Worm (Caenorhabditis elegans) whole organism, L1 larva: Measurements from ENCODE around the gene mrpl-44.

Source experiments
- C04F5.9 ChIP-seq: sonication (generic microtip); optimal IDR thresholded peaks from 2 replicates; lab custom pipeline; 2016; ENCODE audit warnings: missing genetic modification characterization, missing compliant biosample characterization
- C16A3.4 ChIP-seq: fragments of 150-350 bp; optimal IDR thresholded peaks from 2 replicates; lab custom pipeline; 2014; ENCODE audit warnings: missing biosample characterization, missing genetic modification characterization
- F16B12.6 ChIP-seq: fragments of 150-350 bp; optimal IDR thresholded peaks from 2 replicates; lab custom pipeline; 2014; ENCODE audit warnings: missing biosample characterization, missing genetic modification characterization
- Y116A8C.19 ChIP-seq: sonication (generic microtip); optimal IDR thresholded peaks from 2 replicates; lab custom pipeline; 2016; ENCODE audit warnings: missing compliant biosample characterization, missing genetic modification characterization, borderline replicate concordance
- aha-1 ChIP-seq: fragments of 150-350 bp; optimal IDR thresholded peaks from 2 replicates; lab custom pipeline; 2014; ENCODE audit warnings: missing biosample characterization, missing genetic modification characterization
- alr-1 ChIP-seq: fragments of 200-800 bp; sonication (Bioruptor generic); optimal IDR thresholded peaks from 2 replicates; lab custom pipeline; 2018; ENCODE audit warnings: borderline replicate concordance, mild to moderate bottlenecking, missing genetic modification characterization, missing compliant biosample characterization
- aly-2 ChIP-seq: fragments of 150-350 bp; optimal IDR thresholded peaks from 2 replicates; lab custom pipeline; 2014; ENCODE audit warnings: missing biosample characterization, missing genetic modification characterization
- ama-1 ChIP-seq: fragments of 150-350 bp; optimal IDR thresholded peaks from 2 replicates; lab custom pipeline; 2014
- ceh-82 ChIP-seq, 3 experiments: fragments of 150-350 bp in 1 of 3; sonication (generic microtip) in 2 of 3; optimal IDR thresholded peaks; 2 replicates each; lab custom pipeline; 2014 to 2017; ENCODE audit warnings: missing biosample characterization in 3 of 3, missing genetic modification characterization in 3 of 3
- ces-1 ChIP-seq: fragments of 150-350 bp; optimal IDR thresholded peaks from 2 replicates; lab custom pipeline; 2014; ENCODE audit warnings: missing biosample characterization, missing genetic modification reagents, missing genetic modification characterization
- dsc-1 ChIP-seq: sonication (generic microtip); optimal IDR thresholded peaks from 2 replicates; lab custom pipeline; 2016; ENCODE audit warnings: mild to moderate bottlenecking, missing genetic modification characterization, missing compliant biosample characterization
- efl-3 ChIP-seq: fragments of 200-800 bp; sonication (Bioruptor generic); optimal IDR thresholded peaks from 2 replicates; lab custom pipeline; 2018; ENCODE audit warnings: mild to moderate bottlenecking, missing genetic modification characterization, missing compliant biosample characterization
- egl-13 ChIP-seq: sonication (generic microtip); optimal IDR thresholded peaks from 2 replicates; lab custom pipeline; 2016; ENCODE audit warnings: missing genotype, missing genetic modification reagents, missing genetic modification characterization, missing compliant biosample characterization
- egl-27 ChIP-seq, 2 experiments: fragments of 150-350 bp in 1 of 2; sonication (generic microtip); optimal IDR thresholded peaks; 3 replicates each; lab custom pipeline; 2017 to 2018; ENCODE audit warnings: missing biosample characterization in 2 of 2, missing genetic modification characterization in 2 of 2, missing genetic modification reagents in 2 of 2
- elt-2 ChIP-seq: sonication (generic microtip); optimal IDR thresholded peaks from 2 replicates; lab custom pipeline; 2016; ENCODE audit warnings: missing genetic modification characterization, mild to moderate bottlenecking, inconsistent platforms, missing compliant biosample characterization, missing genetic modification reagents
- elt-3 ChIP-seq, 6 experiments: fragments of 150-350 bp in 1 of 6; sonication (generic microtip); optimal IDR thresholded peaks; 2 replicates each; lab custom pipeline; 2017 to 2018; ENCODE audit warnings: missing biosample characterization in 6 of 6, missing genetic modification characterization in 6 of 6, inconsistent platforms in 1 of 6
- ets-5 ChIP-seq: fragments of 200-800 bp; sonication (Bioruptor generic); IDR thresholded peaks from 2 replicates; pipeline ENCODE4 v1.3.6; 2022; ENCODE audit warnings: missing genetic modification characterization, missing compliant biosample characterization
- fkh-10 ChIP-seq: sonication (generic microtip); optimal IDR thresholded peaks from 2 replicates; lab custom pipeline; 2017; ENCODE audit warnings: missing biosample characterization, missing genetic modification reagents, missing genetic modification characterization
- fkh-4 ChIP-seq: sonication (generic microtip); optimal IDR thresholded peaks from 2 replicates; lab custom pipeline; 2016; ENCODE audit warnings: missing compliant biosample characterization, missing genetic modification characterization, borderline replicate concordance
- fkh-8 ChIP-seq: sonication (generic microtip); optimal IDR thresholded peaks from 2 replicates; lab custom pipeline; 2016; ENCODE audit warnings: mild to moderate bottlenecking, missing genetic modification characterization, missing compliant biosample characterization
- fos-1 ChIP-seq: fragments of 150-350 bp; optimal IDR thresholded peaks from 2 replicates; lab custom pipeline; 2014; ENCODE audit warnings: missing biosample characterization, missing genetic modification characterization
- hlh-17 ChIP-seq: fragments of 200-800 bp; sonication (Bioruptor generic); optimal IDR thresholded peaks from 2 replicates; lab custom pipeline; 2018; ENCODE audit warnings: missing genetic modification characterization, mild to moderate bottlenecking, missing compliant biosample characterization, moderate library complexity, borderline replicate concordance
- hlh-4 ChIP-seq: sonication (generic microtip); optimal IDR thresholded peaks from 2 replicates; lab custom pipeline; 2016; ENCODE audit warnings: mild to moderate bottlenecking, missing genetic modification characterization, missing compliant biosample characterization
- irx-1 ChIP-seq: sonication (generic microtip); optimal IDR thresholded peaks from 2 replicates; lab custom pipeline; 2016; ENCODE audit warnings: missing genetic modification characterization, missing compliant biosample characterization
- isw-1 ChIP-seq: fragments of 200-800 bp; sonication (Bioruptor generic); IDR thresholded peaks from 2 replicates; pipeline ENCODE4 v1.3.6; 2022; ENCODE audit warnings: missing genetic modification characterization, missing compliant biosample characterization
- jun-1 ChIP-seq: fragments of 150-350 bp; optimal IDR thresholded peaks from 2 replicates; lab custom pipeline; 2014; ENCODE audit warnings: missing biosample characterization, missing genetic modification reagents, missing genetic modification characterization
- lin-13 ChIP-seq: fragments of 150-350 bp; optimal IDR thresholded peaks from 2 replicates; lab custom pipeline; 2014; ENCODE audit warnings: missing biosample characterization, missing genetic modification reagents, missing genetic modification characterization
- lin-14 ChIP-seq: fragments of 200-800 bp; sonication (Bioruptor generic); optimal IDR thresholded peaks from 2 replicates; lab custom pipeline; 2018; ENCODE audit warnings: mild to moderate bottlenecking, missing genetic modification characterization, moderate library complexity, missing compliant biosample characterization
- lin-15B ChIP-seq: fragments of 150-350 bp; sonication (generic microtip); optimal IDR thresholded peaks from 3 replicates; lab custom pipeline; 2014; ENCODE audit warnings: missing biosample characterization, missing genetic modification characterization
- lin-39 ChIP-seq: fragments of 150-350 bp; optimal IDR thresholded peaks from 2 replicates; lab custom pipeline; 2014; ENCODE audit warnings: missing biosample characterization, missing genetic modification reagents, missing genetic modification characterization
- lir-3 ChIP-seq: sonication (generic microtip); optimal IDR thresholded peaks from 2 replicates; lab custom pipeline; 2016; ENCODE audit warnings: mild to moderate bottlenecking, missing genetic modification characterization, moderate library complexity, missing compliant biosample characterization; ENCODE audit not compliant: poor library complexity
- mab-9 ChIP-seq: fragments of 200-800 bp; sonication (Bioruptor generic); IDR thresholded peaks from 2 replicates; pipeline ENCODE4 v1.3.6; 2022; ENCODE audit warnings: missing genetic modification reagents, missing genetic modification characterization, missing compliant biosample characterization
- mdl-1 ChIP-seq, 2 experiments: fragments of 150-350 bp; optimal IDR thresholded peaks; 2 replicates each; lab custom pipeline; 2014 to 2017; ENCODE audit warnings: missing biosample characterization in 2 of 2, missing genetic modification characterization in 2 of 2, inconsistent platforms in 1 of 2
- mef-2 ChIP-seq: fragments of 150-350 bp; optimal IDR thresholded peaks from 2 replicates; lab custom pipeline; 2014; ENCODE audit warnings: missing biosample characterization, missing genetic modification characterization
- nhr-237 ChIP-seq: fragments of 150-350 bp; optimal IDR thresholded peaks from 2 replicates; lab custom pipeline; 2014; ENCODE audit warnings: missing biosample characterization, missing genetic modification characterization
- nhr-28 ChIP-seq: fragments of 150-350 bp; optimal IDR thresholded peaks from 2 replicates; lab custom pipeline; 2014; ENCODE audit warnings: missing biosample characterization, missing genetic modification characterization
- nhr-47 ChIP-seq: sonication (generic microtip); optimal IDR thresholded peaks from 2 replicates; lab custom pipeline; 2016; ENCODE audit warnings: mild to moderate bottlenecking, missing genetic modification characterization, moderate library complexity, missing compliant biosample characterization
- nhr-77 ChIP-seq: fragments of 150-350 bp; optimal IDR thresholded peaks from 2 replicates; lab custom pipeline; 2014; ENCODE audit warnings: missing biosample characterization, missing genetic modification characterization
- nhr-85 ChIP-seq: sonication (generic microtip); peaks from one replicate; lab custom pipeline; 2016; ENCODE audit warnings: missing genetic modification characterization, inconsistent platforms, missing compliant biosample characterization
- pax-3 ChIP-seq: fragments of 200-800 bp; sonication (Bioruptor generic); optimal IDR thresholded peaks from 2 replicates; lab custom pipeline; 2018; ENCODE audit warnings: mild to moderate bottlenecking, missing genetic modification characterization, moderate library complexity, missing compliant biosample characterization
- rnt-1 ChIP-seq: sonication (generic microtip); optimal IDR thresholded peaks from 2 replicates; lab custom pipeline; 2016; ENCODE audit warnings: mild to moderate bottlenecking, missing genetic modification characterization, moderate library complexity, missing compliant biosample characterization
- skn-1 ChIP-seq: fragments of 150-350 bp; optimal IDR thresholded peaks from 2 replicates; lab custom pipeline; 2014; ENCODE audit warnings: missing biosample characterization, missing genetic modification characterization
- snu-23 ChIP-seq: sonication (generic microtip); optimal IDR thresholded peaks from 2 replicates; lab custom pipeline; 2016; ENCODE audit warnings: missing genetic modification characterization, missing compliant biosample characterization
- sox-4 ChIP-seq: sonication (generic microtip); optimal IDR thresholded peaks from 2 replicates; lab custom pipeline; 2016; ENCODE audit warnings: missing genetic modification characterization, missing compliant biosample characterization
- sptf-1 ChIP-seq: fragments of 150-350 bp; optimal IDR thresholded peaks from 2 replicates; lab custom pipeline; 2014; ENCODE audit warnings: missing biosample characterization, missing genetic modification characterization
- sup-37 ChIP-seq: fragments of 200-800 bp; sonication (Bioruptor generic); optimal IDR thresholded peaks from 2 replicates; lab custom pipeline; 2018; ENCODE audit warnings: mild to moderate bottlenecking, missing genetic modification characterization, missing compliant biosample characterization
- swsn-7 ChIP-seq: sonication (generic microtip); optimal IDR thresholded peaks from 2 replicates; lab custom pipeline; 2016; ENCODE audit warnings: missing genetic modification characterization, missing compliant biosample characterization
- tbx-2 ChIP-seq: sonication (generic microtip); optimal IDR thresholded peaks from 2 replicates; lab custom pipeline; 2016; ENCODE audit warnings: missing genetic modification characterization, missing compliant biosample characterization
- unc-130 ChIP-seq: fragments of 150-350 bp; optimal IDR thresholded peaks from 2 replicates; lab custom pipeline; 2017; ENCODE audit warnings: missing biosample characterization, missing genetic modification characterization, inconsistent platforms
- unc-30 ChIP-seq: sonication (generic microtip); optimal IDR thresholded peaks from 2 replicates; lab custom pipeline; 2017; ENCODE audit warnings: missing biosample characterization, missing genetic modification characterization
- unc-98 ChIP-seq: fragments of 200-800 bp; sonication (Bioruptor generic); IDR thresholded peaks from 2 replicates; pipeline ENCODE4 v1.3.6; 2022; ENCODE audit warnings: missing genetic modification characterization, missing compliant biosample characterization
- vab-15 ChIP-seq: sonication (generic microtip); optimal IDR thresholded peaks from 2 replicates; lab custom pipeline; 2017; ENCODE audit warnings: missing genotype, mild to moderate bottlenecking, missing genetic modification characterization, missing compliant biosample characterization
- zag-1 ChIP-seq: fragments of 150-350 bp; optimal IDR thresholded peaks from 2 replicates; lab custom pipeline; 2014; ENCODE audit warnings: missing biosample characterization, missing genetic modification characterization

Gene mrpl-44

DNA sequence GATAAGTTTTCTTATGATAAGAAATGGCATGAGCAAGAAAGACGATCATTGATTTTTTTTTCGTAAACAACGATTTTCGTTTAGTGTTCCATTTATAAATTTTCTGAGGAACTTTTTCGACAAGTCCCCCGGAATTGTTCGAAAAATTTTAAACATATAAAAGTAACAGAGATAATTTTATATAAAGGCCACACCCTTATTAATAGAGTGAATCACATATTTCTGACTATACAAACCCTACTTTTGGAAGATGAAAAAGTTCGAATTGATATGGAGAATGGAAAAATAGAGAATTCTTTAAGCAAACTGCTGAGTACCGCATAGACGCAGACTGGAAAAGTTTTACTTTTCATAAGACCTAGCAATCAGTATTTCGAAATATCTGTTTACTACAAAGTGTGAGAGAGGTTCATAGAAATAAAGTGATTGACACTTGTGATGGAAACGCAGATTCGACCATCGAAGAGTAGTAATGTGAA, 38.0 kb downstream of the mrpl-44 start:
- TF ChIP-seq unc-30 (no peak), unc-98 (GFP tag; lab: Robert Waterston, UW) (no peak), egl-27 (tag; optimal IDR thresholded peaks at IDR 0.05; lab: Kevin White, UChicago) (peak in 1 of 2 experiments; percentile 17), irx-1 (tag; lab: Kevin White, UChicago) (peak; percentile 60), snu-23 (peak; percentile 89), hlh-17 (GFP tag; lab: Kevin White, UChicago) (no peak), ces-1 (no peak), sptf-1 (tag; lab: Kevin White, UChicago) (no peak), Y116A8C.19 (no peak), lir-3 (tag; lab: Kevin White, UChicago) (peak; percentile 35), nhr-77 (no peak), rnt-1 (tag; lab: Kevin White, UChicago) (peak; percentile 75), isw-1 (GFP tag; lab: Robert Waterston, UW) (peak; percentile 45), nhr-237 (tag; lab: Kevin White, UChicago) (peak; percentile 91), ceh-82 (tag; optimal IDR thresholded peaks at IDR 0.05; lab: Kevin White, UChicago) (peak in 1 of 3 experiments; percentile 58), efl-3 (no peak), skn-1 (tag; lab: Kevin White, UChicago) (peak; percentile 97), fkh-8 (tag; lab: Kevin White, UChicago) (peak; percentile 75), ets-5 (no peak), sup-37 (GFP tag; lab: Kevin White, UChicago) (no peak), lin-13 (peak; percentile 73), sox-4 (tag; lab: Kevin White, UChicago) (peak; percentile 11), fos-1 (tag; lab: Kevin White, UChicago) (no peak), aly-2 (peak; percentile 99), hlh-4 (tag; lab: Kevin White, UChicago) (no peak), zag-1 (no peak), F16B12.6 (peak; percentile 30), unc-130 (tag; lab: Kevin White, UChicago) (no peak), nhr-47 (tag; lab: Kevin White, UChicago) (peak; percentile 68), tbx-2 (peak; percentile 6), alr-1 (no peak), nhr-85 (tag; lab: Kevin White, UChicago) (peak; percentile 95), fkh-4 (no peak), lin-15B (tag; lab: Kevin White, UChicago) (peak; percentile 23), swsn-7 (peak; percentile 84), pax-3 (peak; percentile 81), ama-1 (lab: Kevin White, UChicago) (peak; percentile 97), mef-2 (tag; lab: Kevin White, UChicago) (no peak), nhr-28 (tag; lab: Kevin White, UChicago) (no peak), dsc-1 (tag; lab: Kevin White, UChicago) (peak; percentile 52), mdl-1 (tag; optimal IDR thresholded peaks at IDR 0.05; lab: Kevin White, UChicago) (peak in 1 of 2 experiments; percentile 63), elt-3 (tag; optimal IDR thresholded peaks at IDR 0.05; lab: Kevin White, UChicago) (peak in 3 of 6 experiments; percentile 85 to 86 (median 86)), jun-1 (tag; lab: Kevin White, UChicago) (peak; percentile 3), elt-2 (tag; lab: Kevin White, UChicago) (peak; percentile 62), aha-1 (no peak), C16A3.4 (tag; lab: Kevin White, UChicago) (peak; percentile 76), egl-13 (tag; lab: Kevin White, UChicago) (no peak), vab-15 (no peak), C04F5.9 (tag; lab: Kevin White, UChicago) (peak; percentile 21), mab-9 (GFP tag; lab: Robert Waterston, UW) (peak; percentile 80), lin-39 (tag; lab: Kevin White, UChicago) (no peak), lin-14 (GFP tag; lab: Kevin White, UChicago) (peak; percentile 81), fkh-10 (no peak)
